Fruit fly (Drosophila melanogaster) whole organism, prepupa: ENCODE measurements around the gene CG42342.
A peak's percentile ranks its signal among the peaks of the same experiment; 100 is the strongest.

Experiments used
- CG10631 ChIP-seq: fragments of 200-800 bp; sonication (Bioruptor generic); optimal IDR thresholded peaks from 2 replicates; lab custom pipeline; 2016; ENCODE audit warnings: missing biosample characterization, missing genetic modification characterization
- CG10669 ChIP-seq: fragments of 200-800 bp; sonication (Bioruptor generic); optimal IDR thresholded peaks from 3 replicates; lab custom pipeline; 2018; ENCODE audit warnings: missing biosample characterization, mild to moderate bottlenecking, missing genetic modification characterization, moderate library complexity
- CG11294 ChIP-seq: fragments of 200-800 bp; sonication (Bioruptor generic); IDR thresholded peaks from 2 replicates; pipeline ENCODE4 v1.3.6; 2022; ENCODE audit warnings: missing biosample characterization, missing genetic modification characterization
- CG11762 ChIP-seq: fragments of 200-800 bp; sonication (Bioruptor generic); optimal IDR thresholded peaks from 3 replicates; lab custom pipeline; 2016; ENCODE audit warnings: missing biosample characterization, missing genetic modification characterization; ENCODE audit not compliant: insufficient read depth
- CG11902 ChIP-seq: fragments of 200-800 bp; sonication (Bioruptor generic); optimal IDR thresholded peaks from 3 replicates; lab custom pipeline; 2016; ENCODE audit warnings: missing biosample characterization, missing genetic modification characterization
- CG15336 ChIP-seq: fragments of 200-800 bp; sonication (Bioruptor generic); IDR thresholded peaks from 2 replicates; pipeline ENCODE4 v1.3.6; 2022; ENCODE audit warnings: missing biosample characterization, missing genetic modification characterization
- CG1621 ChIP-seq: fragments of 200-800 bp; sonication (Bioruptor generic); optimal IDR thresholded peaks from 3 replicates; lab custom pipeline; 2018; ENCODE audit warnings: missing biosample characterization, mild to moderate bottlenecking, missing genetic modification characterization
- CG16779 ChIP-seq: fragments of 200-800 bp; sonication (Bioruptor generic); optimal IDR thresholded peaks from 3 replicates; lab custom pipeline; 2017; ENCODE audit warnings: missing biosample characterization, mild to moderate bottlenecking, missing genetic modification characterization
- CG31627 ChIP-seq: fragments of 200-800 bp; sonication (Bioruptor generic); optimal IDR thresholded peaks from 3 replicates; lab custom pipeline; 2016; ENCODE audit warnings: missing biosample characterization, missing genetic modification characterization
- CG3919 ChIP-seq: fragments of 200-800 bp; sonication (Bioruptor generic); optimal IDR thresholded peaks from 3 replicates; lab custom pipeline; 2016; ENCODE audit warnings: missing biosample characterization, missing genetic modification characterization
- CG4318 ChIP-seq: fragments of 200-800 bp; sonication (Bioruptor generic); optimal IDR thresholded peaks from 3 replicates; lab custom pipeline; 2017; ENCODE audit warnings: missing biosample characterization, mild to moderate bottlenecking, missing genetic modification characterization
- CG6163 ChIP-seq: fragments of 200-800 bp; sonication (Bioruptor generic); IDR thresholded peaks from 3 replicates; pipeline ENCODE4 v1.3.6; 2022; ENCODE audit warnings: missing biosample characterization, missing genetic modification characterization
- CG6276 ChIP-seq: fragments of 200-800 bp; sonication (Bioruptor generic); optimal IDR thresholded peaks from 2 replicates; lab custom pipeline; 2017; ENCODE audit warnings: missing biosample characterization, mild to moderate bottlenecking, missing genetic modification characterization
- CG6792 ChIP-seq: fragments of 200-800 bp; sonication (Bioruptor generic); optimal IDR thresholded peaks from 3 replicates; lab custom pipeline; 2016; ENCODE audit warnings: missing biosample characterization, missing genetic modification characterization
- CG6854 ChIP-seq: fragments of 200-800 bp; sonication (Bioruptor generic); optimal IDR thresholded peaks from 2 replicates; lab custom pipeline; 2017; ENCODE audit warnings: missing biosample characterization, mild to moderate bottlenecking, missing genetic modification characterization
- CG7368 ChIP-seq: fragments of 200-800 bp; sonication (Bioruptor generic); optimal IDR thresholded peaks from 3 replicates; lab custom pipeline; 2016; ENCODE audit warnings: missing biosample characterization, missing genetic modification characterization
- CG8119 ChIP-seq: fragments of 200-800 bp; sonication (Bioruptor generic); IDR thresholded peaks from 3 replicates; pipeline ENCODE4 v1.3.6; 2022; ENCODE audit warnings: missing biosample characterization, missing genetic modification characterization
- CG8319 ChIP-seq: fragments of 200-800 bp; sonication (Bioruptor generic); optimal IDR thresholded peaks from 3 replicates; lab custom pipeline; 2016; ENCODE audit warnings: missing biosample characterization, missing genetic modification characterization
- CG8632 ChIP-seq: fragments of 200-800 bp; sonication (Bioruptor generic); optimal IDR thresholded peaks from 3 replicates; lab custom pipeline; 2016; ENCODE audit warnings: missing biosample characterization, missing genetic modification characterization
- CG9139 ChIP-seq: fragments of 200-800 bp; sonication (Bioruptor generic); optimal IDR thresholded peaks from 3 replicates; lab custom pipeline; 2017; ENCODE audit warnings: missing biosample characterization, mild to moderate bottlenecking, missing genetic modification characterization
- Eip75B ChIP-seq: fragments of 200-800 bp; sonication (Bioruptor generic); optimal IDR thresholded peaks from 3 replicates; lab custom pipeline; 2016; ENCODE audit warnings: missing biosample characterization, missing genetic modification characterization
- Eip78C ChIP-seq: fragments of 200-800 bp; sonication (Bioruptor generic); peaks from one replicate; lab custom pipeline; 2016; ENCODE audit warnings: missing biosample characterization, missing genetic modification characterization
- Eip93F ChIP-seq: fragments of 200-800 bp; sonication (Bioruptor generic); optimal IDR thresholded peaks from 2 replicates; lab custom pipeline; 2016; ENCODE audit warnings: missing biosample characterization, mild to moderate bottlenecking, missing genetic modification characterization
- Ets96B ChIP-seq: fragments of 200-800 bp; optimal IDR thresholded peaks from 2 replicates; lab custom pipeline; 2019; ENCODE audit warnings: missing biosample characterization, mild to moderate bottlenecking, missing genetic modification characterization, moderate library complexity
- Hr38 ChIP-seq: sonication (Bioruptor generic); optimal IDR thresholded peaks from 2 replicates; lab custom pipeline; 2016; ENCODE audit warnings: missing biosample characterization, missing genetic modification characterization
- Hr4 ChIP-seq: fragments of 200-800 bp; sonication (Bioruptor generic); optimal IDR thresholded peaks from 3 replicates; lab custom pipeline; 2016; ENCODE audit warnings: missing biosample characterization, missing genetic modification characterization
- Lpt ChIP-seq: fragments of 200-800 bp; sonication (Bioruptor generic); optimal IDR thresholded peaks from 3 replicates; lab custom pipeline; 2016; ENCODE audit warnings: missing biosample characterization, missing genetic modification characterization
- Met ChIP-seq: fragments of 200-800 bp; sonication (Bioruptor generic); optimal IDR thresholded peaks from 3 replicates; lab custom pipeline; 2016; ENCODE audit warnings: missing biosample characterization, missing genetic modification characterization
- OdsH ChIP-seq: fragments of 200-800 bp; sonication (Bioruptor generic); optimal IDR thresholded peaks from 3 replicates; lab custom pipeline; 2016; ENCODE audit warnings: missing biosample characterization, missing genetic modification characterization
- Smox ChIP-seq: fragments of 200-800 bp; sonication (Bioruptor generic); optimal IDR thresholded peaks from 3 replicates; lab custom pipeline; 2016; ENCODE audit warnings: missing biosample characterization, missing genetic modification characterization
- Sox102F ChIP-seq: fragments of 200-800 bp; sonication (Bioruptor generic); optimal IDR thresholded peaks from 2 replicates; lab custom pipeline; 2016; ENCODE audit warnings: missing biosample characterization, mild to moderate bottlenecking, missing genetic modification characterization
- Sox14 ChIP-seq: fragments of 200-800 bp; sonication (Bioruptor generic); optimal IDR thresholded peaks from 3 replicates; lab custom pipeline; 2016; ENCODE audit warnings: missing biosample characterization, missing genetic modification characterization
- acj6 ChIP-seq: fragments of 200-800 bp; sonication (Bioruptor generic); optimal IDR thresholded peaks from 3 replicates; lab custom pipeline; 2016; ENCODE audit warnings: missing biosample characterization, missing genetic modification characterization
- dac ChIP-seq: fragments of 200-800 bp; sonication (Bioruptor generic); optimal IDR thresholded peaks from 2 replicates; lab custom pipeline; 2017; ENCODE audit warnings: missing biosample characterization, mild to moderate bottlenecking, missing genetic modification characterization
- dsx ChIP-seq: fragments of 200-800 bp; optimal IDR thresholded peaks from 3 replicates; lab custom pipeline; 2019; ENCODE audit warnings: missing biosample characterization, mild to moderate bottlenecking, missing genetic modification characterization, moderate library complexity; ENCODE audit not compliant: poor library complexity, severe bottlenecking
- eg ChIP-seq: fragments of 200-800 bp; sonication (Bioruptor generic); IDR thresholded peaks from 3 replicates; pipeline ENCODE4 v1.3.6; 2022; ENCODE audit warnings: missing biosample characterization, missing genetic modification characterization
- esn ChIP-seq: fragments of 200-800 bp; sonication (Bioruptor generic); optimal IDR thresholded peaks from 2 replicates; lab custom pipeline; 2016; ENCODE audit warnings: missing biosample characterization, mild to moderate bottlenecking, missing genetic modification characterization, moderate library complexity
- fd59A ChIP-seq: fragments of 200-800 bp; sonication (Bioruptor generic); optimal IDR thresholded peaks from 2 replicates; lab custom pipeline; 2017; ENCODE audit warnings: missing biosample characterization, mild to moderate bottlenecking, missing genetic modification characterization, missing genetic modification reagents
- fkh ChIP-seq: fragments of 200-800 bp; sonication (Bioruptor generic); optimal IDR thresholded peaks from 3 replicates; lab custom pipeline; 2017; ENCODE audit warnings: missing biosample characterization, mild to moderate bottlenecking, missing genetic modification characterization, moderate library complexity
- net ChIP-seq: fragments of 200-800 bp; sonication (Bioruptor generic); optimal IDR thresholded peaks from 3 replicates; lab custom pipeline; 2016; ENCODE audit warnings: missing biosample characterization, missing genetic modification characterization
- pdm3 ChIP-seq: fragments of 200-800 bp; sonication (Bioruptor generic); optimal IDR thresholded peaks from 3 replicates; lab custom pipeline; 2016; ENCODE audit warnings: missing biosample characterization, missing genetic modification characterization
- salr ChIP-seq, 2 experiments: fragments of 200-800 bp; sonication (Bioruptor generic); optimal IDR thresholded peaks; 3 replicates each; lab custom pipeline; 2016 to 2018; ENCODE audit warnings: missing biosample characterization in 2 of 2, missing genetic modification characterization in 2 of 2, mild to moderate bottlenecking in 1 of 2
- spab ChIP-seq: fragments of 200-800 bp; sonication (Bioruptor generic); optimal IDR thresholded peaks from 2 replicates; lab custom pipeline; 2017; ENCODE audit warnings: missing biosample characterization, mild to moderate bottlenecking, missing genetic modification characterization, missing genetic modification reagents
- ss ChIP-seq, 2 experiments: fragments of 200-800 bp; sonication (Bioruptor generic); optimal IDR thresholded peaks; 2 replicates in 1 of 2; 3 replicates in 1 of 2; lab custom pipeline; 2017 to 2018; ENCODE audit warnings: mild to moderate bottlenecking in 2 of 2, missing biosample characterization in 2 of 2, missing genetic modification characterization in 2 of 2, moderate library complexity in 1 of 2
- svp ChIP-seq: fragments of 200-800 bp; sonication (Bioruptor generic); peaks from one replicate; lab custom pipeline; 2016; ENCODE audit warnings: missing biosample characterization, missing genetic modification characterization
- vri ChIP-seq: fragments of 200-800 bp; sonication (Bioruptor generic); optimal IDR thresholded peaks from 3 replicates; lab custom pipeline; 2016; ENCODE audit warnings: missing biosample characterization, mild to moderate bottlenecking, missing genetic modification characterization

CG42342 gene

DNA sequence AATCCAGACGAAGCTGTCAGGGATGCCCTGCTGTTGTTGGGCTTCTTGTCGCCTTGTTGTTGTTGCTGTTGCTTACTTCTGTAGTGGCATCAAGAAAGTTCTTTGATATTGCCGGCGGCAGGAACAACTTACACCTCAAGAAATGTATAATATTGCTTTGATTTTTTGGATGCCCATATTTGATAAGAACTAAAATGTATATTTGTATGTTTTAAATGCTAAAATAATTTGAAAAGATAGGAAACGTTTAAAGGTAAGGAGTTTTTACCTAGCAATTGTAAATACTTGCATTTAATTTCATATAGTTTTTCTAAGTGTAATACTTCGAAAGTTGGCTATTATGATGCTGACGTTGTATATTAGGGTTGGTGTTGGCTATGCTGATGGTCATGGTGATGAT is 7.6 kb downstream of the CG42342 start:
- TF ChIP-seq Eip75B = no peak
- TF ChIP-seq Hr38 = no peak
- no peak for TF ChIP-seq CG7368 (GFP tag; lab: Kevin White, UChicago)
- no peak for TF ChIP-seq Hr4 (GFP tag; lab: Kevin White, UChicago)
- TF ChIP-seq esn (GFP tag; lab: Kevin White, UChicago) = peak; percentile 1
- TF ChIP-seq svp (GFP tag; lab: Kevin White, UChicago) = peak; percentile 51
- TF ChIP-seq Eip78C (GFP tag; lab: Kevin White, UChicago) = peak; percentile 42
- peak; percentile 42 for TF ChIP-seq Met (GFP tag; lab: Kevin White, UChicago)
- no peak for TF ChIP-seq OdsH (GFP tag; lab: Kevin White, UChicago)
- TF ChIP-seq CG9139 (GFP tag; lab: Kevin White, UChicago) = no peak

- TF ChIP-seq Ets96B (tag; lab: Kevin White, UChicago) (no peak), CG6163 (GFP tag; lab: Robert Waterston, UW) (no peak), spab (GFP tag; lab: Kevin White, UChicago) (no peak), svp (GFP tag; lab: Kevin White, UChicago) (peak; percentile 55), Sox14 (no peak), CG1621 (tag; lab: Kevin White, UChicago) (no peak), ss (GFP tag; optimal IDR thresholded peaks at IDR 0.05; lab: Kevin White, UChicago) (no peak), CG10631 (no peak)
Measured at dm6 chr3R:16518150-16518662, 15.6 kb downstream of the CG42342 start.

- TF ChIP-seq CG11902 (peak; percentile 31), vri (GFP tag; lab: Kevin White, UChicago) (no peak), CG6792 (GFP tag; lab: Kevin White, UChicago) (peak; percentile 3), CG11762 (GFP tag; lab: Kevin White, UChicago) (no peak), Sox102F (GFP tag; lab: Kevin White, UChicago) (no peak), spab (GFP tag; lab: Kevin White, UChicago) (peak; percentile 0), CG7368 (GFP tag; lab: Kevin White, UChicago) (no peak), dsx (GFP tag; lab: Kevin White, UChicago) (no peak), eg (GFP tag; lab: Robert Waterston, UW) (no peak; the same call in 1 of the 3 replicates), Eip75B (no peak), fd59A (peak; percentile 17), CG8119 (GFP tag; lab: Robert Waterston, UW) (peak; percentile 57; the same call in 2 of the 3 replicates), CG15336 (GFP tag; lab: Robert Waterston, UW) (peak; percentile 51; the same call in 1 of the 2 replicates), CG6163 (GFP tag; lab: Robert Waterston, UW) (peak; percentile 67; the same call in 2 of the 3 replicates), Met (GFP tag; lab: Kevin White, UChicago) (no peak), Lpt (peak; percentile 74), salr (GFP tag; optimal IDR thresholded peaks at IDR 0.05; lab: Kevin White, UChicago) (no peak), CG6276 (peak; percentile 35), Sox14 (peak; percentile 31), CG3919 (GFP tag; lab: Kevin White, UChicago) (peak; percentile 25), Eip93F (GFP tag; lab: Kevin White, UChicago) (no peak), CG10669 (GFP tag; lab: Kevin White, UChicago) (peak; percentile 28), CG8632 (GFP tag; lab: Kevin White, UChicago) (no peak), pdm3 (GFP tag; lab: Kevin White, UChicago) (peak; percentile 42), net (GFP tag; lab: Kevin White, UChicago) (no peak), Smox (GFP tag; lab: Kevin White, UChicago) (no peak), Ets96B (tag; lab: Kevin White, UChicago) (peak; percentile 56), ss (GFP tag; optimal IDR thresholded peaks at IDR 0.05; lab: Kevin White, UChicago) (peak in 1 of 2 experiments; percentile 3), CG16779 (no peak), dac (GFP tag; lab: Kevin White, UChicago) (no peak), CG6854 (no peak), CG11294 (no peak), CG8319 (no peak), fkh (GFP tag; lab: Kevin White, UChicago) (no peak), CG31627 (GFP tag; lab: Kevin White, UChicago) (no peak), svp (GFP tag; lab: Kevin White, UChicago) (peak; percentile 77), Hr38 (no peak), acj6 (GFP tag; lab: Kevin White, UChicago) (peak; percentile 23), CG4318 (GFP tag; lab: Kevin White, UChicago) (peak; percentile 15)
Measured at dm6 chr3R:16523395-16523794, 20.8 kb downstream of the CG42342 start.
